Fruit fly (Drosophila melanogaster) whole organism, wandering third instar larva: ENCODE results near the gene Dyro.

Experiments used
- Abd-B ChIP-seq: fragments of >200 bp; optimal IDR thresholded peaks from 2 replicates; lab custom pipeline; 2017; ENCODE audit warnings: missing biosample characterization, missing genetic modification characterization
- CG32264 ChIP-seq: fragments of 200-800 bp; sonication (Bioruptor generic); optimal IDR thresholded peaks from 2 replicates; lab custom pipeline; 2016; ENCODE audit warnings: missing biosample characterization, missing genetic modification characterization
- CG9705 ChIP-seq: fragments of 200-800 bp; sonication (Bioruptor generic); optimal IDR thresholded peaks from 2 replicates; lab custom pipeline; 2018; ENCODE audit warnings: missing biosample characterization, mild to moderate bottlenecking, missing genetic modification characterization
- CrebA ChIP-seq: fragments of 200-800 bp; sonication (Bioruptor generic); optimal IDR thresholded peaks from 2 replicates; lab custom pipeline; 2016; ENCODE audit warnings: missing biosample characterization, mild to moderate bottlenecking, missing genetic modification characterization, borderline replicate concordance
- Dfd ChIP-seq: fragments of >200 bp; optimal IDR thresholded peaks from 2 replicates; lab custom pipeline; 2017; ENCODE audit warnings: missing biosample characterization, missing genetic modification characterization
- Dif ChIP-seq: fragments of 200-275, 200-300 bp; sonication (Bioruptor generic); optimal IDR thresholded peaks from 2 replicates; lab custom pipeline; 2018; ENCODE audit warnings: missing biosample characterization, missing genetic modification characterization; ENCODE audit not compliant: partially characterized antibody
- GATAd ChIP-seq: sonication (Bioruptor generic); optimal IDR thresholded peaks from 2 replicates; lab custom pipeline; 2016; ENCODE audit warnings: missing biosample characterization, missing genetic modification characterization
- HLH106 ChIP-seq: fragments of 200-800 bp; optimal IDR thresholded peaks from 3 replicates; lab custom pipeline; 2019; ENCODE audit warnings: missing biosample characterization, mild to moderate bottlenecking, missing genetic modification characterization, moderate library complexity
- Hnf4 ChIP-seq: fragments of 200-800 bp; sonication (Bioruptor generic); optimal IDR thresholded peaks from 2 replicates; lab custom pipeline; 2016; ENCODE audit warnings: missing biosample characterization, mild to moderate bottlenecking, missing genetic modification characterization
- Hr83 ChIP-seq: fragments of 200-300 bp; sonication (Bioruptor generic); optimal IDR thresholded peaks from 2 replicates; lab custom pipeline; 2016; ENCODE audit warnings: missing biosample characterization, mild to moderate bottlenecking, missing genetic modification characterization, moderate library complexity; ENCODE audit not compliant: poor library complexity, severe bottlenecking
- Jra ChIP-seq: sonication (Bioruptor generic); optimal IDR thresholded peaks from 2 replicates; lab custom pipeline; 2016; ENCODE audit warnings: missing biosample characterization, missing genetic modification characterization
- Myc ChIP-seq: fragments of >200 bp; optimal IDR thresholded peaks from 2 replicates; lab custom pipeline; 2017
- N ChIP-seq: fragments of >200 bp; optimal IDR thresholded peaks from 2 replicates; lab custom pipeline; 2018; ENCODE audit warnings: missing biosample characterization, missing external identifiers, missing genetic modification characterization
- OdsH ChIP-seq: fragments of 200-800 bp; sonication (Bioruptor generic); optimal IDR thresholded peaks from 2 replicates; lab custom pipeline; 2016; ENCODE audit warnings: missing biosample characterization, mild to moderate bottlenecking, missing genetic modification characterization
- Rel ChIP-seq, 2 experiments: fragments of 200-800 bp; sonication (Bioruptor generic) in 1 of 2; optimal IDR thresholded peaks; 2 replicates in 1 of 2; 3 replicates in 1 of 2; lab custom pipeline; 2016 to 2019; ENCODE audit warnings: mild to moderate bottlenecking in 2 of 2, missing biosample characterization in 2 of 2, missing genetic modification characterization in 2 of 2, moderate library complexity in 1 of 2
- Sp1 ChIP-seq: fragments of 200-800 bp; sonication (Bioruptor generic); optimal IDR thresholded peaks from 3 replicates; lab custom pipeline; 2019; ENCODE audit warnings: missing biosample characterization, mild to moderate bottlenecking, missing genetic modification characterization, moderate library complexity
- Vsx2 ChIP-seq: fragments of 200-300, 225-300 bp; sonication (Bioruptor generic); optimal IDR thresholded peaks from 2 replicates; lab custom pipeline; 2018; ENCODE audit warnings: missing biosample characterization, missing genetic modification characterization; ENCODE audit not compliant: partially characterized antibody
- br ChIP-seq: fragments of 200-800 bp; sonication (Bioruptor generic); optimal IDR thresholded peaks from 2 replicates; lab custom pipeline; 2016; ENCODE audit warnings: missing biosample characterization, missing genetic modification characterization
- brk ChIP-seq: fragments of 200-800 bp; sonication (Bioruptor generic); optimal IDR thresholded peaks from 2 replicates; lab custom pipeline; 2016; ENCODE audit warnings: missing biosample characterization, mild to moderate bottlenecking, missing genetic modification characterization
- dl ChIP-seq, 2 experiments: fragments of 175-275, 200-275 bp in 1 of 2; fragments of 200-275 bp in 1 of 2; sonication (Bioruptor generic); optimal IDR thresholded peaks; lab custom pipeline; 2018; ENCODE audit warnings: mild to moderate bottlenecking in 2 of 2, missing biosample characterization in 2 of 2, missing genetic modification characterization in 2 of 2, moderate library complexity in 2 of 2; ENCODE audit not compliant: partially characterized antibody in 2 of 2, insufficient read depth in 1 of 2
- dmrt93B ChIP-seq: fragments of 200-800 bp; sonication (Bioruptor generic); optimal IDR thresholded peaks from 2 replicates; lab custom pipeline; 2018; ENCODE audit warnings: missing biosample characterization, mild to moderate bottlenecking, missing genetic modification characterization
- dsf ChIP-seq: sonication (Bioruptor generic); optimal IDR thresholded peaks from 2 replicates; lab custom pipeline; 2016; ENCODE audit warnings: missing biosample characterization, missing genetic modification characterization, borderline replicate concordance
- ey ChIP-seq: fragments of 200-800 bp; sonication (Bioruptor generic); optimal IDR thresholded peaks from 2 replicates; lab custom pipeline; 2016; ENCODE audit warnings: missing biosample characterization, missing genetic modification characterization
- foxo ChIP-seq, 2 experiments: fragments of 200-800 bp; sonication (Bioruptor generic); optimal IDR thresholded peaks; 2 replicates in 1 of 2; 3 replicates in 1 of 2; lab custom pipeline; 2016 to 2017; ENCODE audit warnings: missing biosample characterization in 2 of 2, missing genetic modification characterization in 2 of 2
- fru ChIP-seq: fragments of 200-800 bp; sonication (Bioruptor generic); optimal IDR thresholded peaks from 3 replicates; lab custom pipeline; 2016; ENCODE audit warnings: missing biosample characterization, mild to moderate bottlenecking, missing genetic modification characterization
- h ChIP-seq: fragments of 200-800 bp; sonication (Bioruptor generic); optimal IDR thresholded peaks from 3 replicates; lab custom pipeline; 2016; ENCODE audit warnings: missing biosample characterization, mild to moderate bottlenecking, missing genetic modification characterization
- jim ChIP-seq: fragments of 175-275, 200-325 bp; sonication (Bioruptor generic); optimal IDR thresholded peaks from 2 replicates; lab custom pipeline; 2016; ENCODE audit warnings: missing biosample characterization, mild to moderate bottlenecking, missing genetic modification characterization
- lola ChIP-seq: fragments of >200 bp; optimal IDR thresholded peaks from 2 replicates; lab custom pipeline; 2017; ENCODE audit warnings: missing biosample characterization, missing genetic modification characterization
- pan ChIP-seq: fragments of >200 bp; optimal IDR thresholded peaks from 2 replicates; lab custom pipeline; 2017
- psq ChIP-seq: fragments of 200-800 bp; sonication (Bioruptor generic); optimal IDR thresholded peaks from 3 replicates; lab custom pipeline; 2017; ENCODE audit warnings: missing biosample characterization, mild to moderate bottlenecking, missing genetic modification characterization, moderate library complexity
- rgr ChIP-seq: fragments of 200-800 bp; sonication (Bioruptor generic); optimal IDR thresholded peaks from 3 replicates; lab custom pipeline; 2016; ENCODE audit warnings: missing biosample characterization, mild to moderate bottlenecking, missing genetic modification characterization
- sage ChIP-seq: fragments of 200-800 bp; sonication (Bioruptor generic); optimal IDR thresholded peaks from 2 replicates; lab custom pipeline; 2016; ENCODE audit warnings: missing biosample characterization, mild to moderate bottlenecking, missing genetic modification characterization
- sv ChIP-seq: fragments of 200-800 bp; sonication (Bioruptor generic); optimal IDR thresholded peaks from 3 replicates; lab custom pipeline; 2016; ENCODE audit warnings: missing biosample characterization, missing genetic modification characterization
- usp ChIP-seq: fragments of >200 bp; optimal IDR thresholded peaks from 2 replicates; lab custom pipeline; 2017; ENCODE audit warnings: missing biosample characterization, missing genetic modification characterization
- woc ChIP-seq: sonication (Bioruptor generic); optimal IDR thresholded peaks from 2 replicates; lab custom pipeline; 2016; ENCODE audit warnings: missing biosample characterization, mild to moderate bottlenecking, missing genetic modification characterization

Gene Dyro

DNA sequence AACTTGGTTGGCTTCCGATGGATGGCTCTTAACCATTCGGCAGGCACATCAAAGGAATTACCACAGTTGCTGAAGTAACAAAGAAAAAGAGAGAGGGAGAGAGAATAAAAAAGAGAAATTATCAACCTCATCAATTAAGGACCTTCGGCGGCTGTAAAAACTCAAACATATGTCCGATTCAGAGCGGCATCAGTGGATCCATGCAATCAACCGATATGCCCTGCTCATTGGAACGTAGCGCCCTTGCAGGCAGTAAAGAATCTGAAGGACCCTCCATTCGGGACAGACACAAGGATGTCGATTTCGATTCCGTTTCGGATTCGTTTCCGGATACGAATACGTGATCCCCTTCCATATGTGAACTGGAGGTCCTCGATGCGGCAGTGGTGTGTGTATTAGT, 42.0 kb upstream of the Dyro start:
- TF ChIP-seq GATAd (GFP tag; lab: Kevin White, UChicago), result no peak
- no peak for TF ChIP-seq HLH106 (tag; lab: Kevin White, UChicago)
- no peak for TF ChIP-seq ey
- no peak for TF ChIP-seq sv (GFP tag; lab: Kevin White, UChicago)
- TF ChIP-seq lola (GFP tag; lab: Kevin White, UChicago), result no peak
- TF ChIP-seq foxo (GFP tag; optimal IDR thresholded peaks at IDR 0.05; lab: Kevin White, UChicago), result no peak
- TF ChIP-seq Rel (GFP tag; optimal IDR thresholded peaks at IDR 0.05; lab: Kevin White, UChicago), result no peak
- TF ChIP-seq Rel (tag; optimal IDR thresholded peaks at IDR 0.05; lab: Kevin White, UChicago), result no peak
- no peak for TF ChIP-seq rgr (GFP tag; lab: Kevin White, UChicago)
- no peak for TF ChIP-seq CG32264 (GFP tag; lab: Kevin White, UChicago)

DNA sequence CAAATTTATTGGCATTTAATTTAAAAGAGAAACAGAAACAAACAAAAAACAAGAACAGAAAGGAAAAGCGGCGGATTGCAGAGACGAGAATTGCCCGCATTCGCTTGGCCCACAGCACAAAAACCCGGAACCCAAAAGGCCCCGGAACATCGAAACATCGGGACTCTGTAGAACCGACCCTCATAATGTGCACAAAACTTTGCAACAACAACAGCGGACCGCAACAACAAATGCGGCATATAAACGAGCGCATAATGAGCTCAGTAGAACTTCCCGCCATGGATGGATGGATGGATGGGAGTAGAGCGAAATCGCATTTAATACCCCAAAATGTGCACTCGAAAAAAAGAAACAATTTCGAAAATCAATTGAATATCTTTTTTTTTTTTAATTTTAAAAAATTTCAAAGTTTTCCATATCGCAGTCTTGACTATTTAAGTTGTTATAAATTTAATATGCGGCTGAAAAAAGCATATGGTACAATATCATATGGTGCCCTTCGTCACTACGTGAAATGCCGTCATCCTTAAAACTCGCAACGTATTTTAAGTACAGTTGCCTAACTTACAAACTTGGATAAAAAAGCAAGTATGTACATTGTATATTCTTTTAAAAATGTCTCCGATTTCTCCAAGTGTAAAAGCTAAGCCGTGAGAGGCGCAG, 40.5 kb upstream of the Dyro start:
- no peak for TF ChIP-seq Vsx2 (GFP tag; lab: Kevin White, UChicago)
- peak; percentile 53 for TF ChIP-seq psq (GFP tag; lab: Kevin White, UChicago)
- TF ChIP-seq ey, result peak; percentile 16
- TF ChIP-seq rgr (GFP tag; lab: Kevin White, UChicago), result peak; percentile 63
- peak; percentile 66 for TF ChIP-seq OdsH (GFP tag; lab: Kevin White, UChicago)
- peak; percentile 49 for TF ChIP-seq fru (GFP tag; lab: Kevin White, UChicago)
- TF ChIP-seq sv (GFP tag; lab: Kevin White, UChicago), result peak; percentile 43
- TF ChIP-seq Abd-B (GFP tag; lab: Kevin White, UChicago), result no peak
- TF ChIP-seq CrebA (GFP tag; lab: Kevin White, UChicago), result no peak
- no peak for TF ChIP-seq dsf
- no peak for TF ChIP-seq CG32264 (GFP tag; lab: Kevin White, UChicago)
- no peak for TF ChIP-seq CG9705
- TF ChIP-seq HLH106 (tag; lab: Kevin White, UChicago), result peak; percentile 42
- peak; percentile 54 for TF ChIP-seq Sp1 (GFP tag; lab: Kevin White, UChicago)
- TF ChIP-seq dl (GFP tag; optimal IDR thresholded peaks at IDR 0.05; lab: Kevin White, UChicago; ENCODE audit: insufficient read depth in 1 of 2, partially characterized antibody in 2 of 2), result no peak
- TF ChIP-seq usp (GFP tag; lab: Kevin White, UChicago), result no peak
- peak in 1 of 2 experiments; percentile 62 for TF ChIP-seq foxo (GFP tag; optimal IDR thresholded peaks at IDR 0.05; lab: Kevin White, UChicago)
- TF ChIP-seq br (GFP tag; lab: Kevin White, UChicago), result peak; percentile 7
- peak; percentile 27 for TF ChIP-seq dmrt93B
- TF ChIP-seq brk (GFP tag; lab: Kevin White, UChicago), result peak; percentile 60
- TF ChIP-seq h (GFP tag; lab: Kevin White, UChicago), result peak; percentile 56

DNA sequence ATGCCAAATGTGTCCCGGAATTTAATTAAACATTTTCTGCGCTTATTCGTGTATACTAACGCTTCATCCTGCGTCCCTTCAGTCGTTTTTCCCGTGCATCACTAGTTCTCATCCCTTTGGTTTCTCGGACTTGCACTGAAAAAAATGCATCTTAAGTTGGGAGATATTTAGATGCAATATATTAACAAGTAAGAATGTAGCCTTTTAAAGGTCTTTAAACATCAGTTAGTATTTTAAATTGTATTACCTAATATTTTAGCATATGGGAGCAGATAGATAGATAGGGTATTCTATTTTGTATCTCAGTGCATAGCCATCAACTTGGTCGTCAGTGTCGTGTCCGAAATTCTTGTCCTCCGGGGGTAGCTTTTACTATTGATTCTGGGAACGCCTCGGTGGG, 38.3 kb upstream of the Dyro start:
- TF ChIP-seq fru (GFP tag; lab: Kevin White, UChicago) (no peak), OdsH (GFP tag; lab: Kevin White, UChicago) (peak; percentile 3), Rel (GFP tag; optimal IDR thresholded peaks at IDR 0.05; lab: Kevin White, UChicago) (no peak), Rel (tag; optimal IDR thresholded peaks at IDR 0.05; lab: Kevin White, UChicago) (no peak), foxo (GFP tag; optimal IDR thresholded peaks at IDR 0.05; lab: Kevin White, UChicago) (peak in 1 of 2 experiments; percentile 1)

DNA sequence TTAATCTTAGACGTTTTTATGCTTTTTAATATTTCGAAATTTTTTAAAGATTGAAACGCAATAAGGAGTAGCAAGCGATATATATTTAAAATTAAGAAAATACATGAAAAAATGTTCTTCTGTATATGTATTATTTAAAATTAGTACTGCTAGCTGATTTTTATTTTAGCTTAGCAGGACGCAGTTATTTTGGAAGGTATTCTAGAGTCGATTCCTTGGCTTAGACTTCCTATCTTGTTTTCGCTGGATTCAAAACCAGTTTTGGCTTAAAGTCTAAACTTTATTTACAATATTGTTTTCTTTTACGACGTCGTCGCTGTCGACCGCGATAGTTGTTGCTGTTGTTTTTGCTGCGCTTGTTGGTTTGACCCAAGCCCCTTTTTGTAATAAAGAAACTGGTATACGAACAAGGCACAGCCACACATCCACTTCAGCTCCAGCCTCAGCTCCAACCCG, 33.3 kb upstream of the Dyro start:
- TF ChIP-seq Abd-B (GFP tag; lab: Kevin White, UChicago), result no peak
- peak; percentile 74 for TF ChIP-seq OdsH (GFP tag; lab: Kevin White, UChicago)
- peak; percentile 58 for TF ChIP-seq Rel (GFP tag; optimal IDR thresholded peaks at IDR 0.05; lab: Kevin White, UChicago)
- no peak for TF ChIP-seq Rel (tag; optimal IDR thresholded peaks at IDR 0.05; lab: Kevin White, UChicago)
- peak; percentile 53 for TF ChIP-seq ey
- peak; percentile 12 for TF ChIP-seq br (GFP tag; lab: Kevin White, UChicago)
- no peak for TF ChIP-seq dl (GFP tag; optimal IDR thresholded peaks at IDR 0.05; lab: Kevin White, UChicago; ENCODE audit: insufficient read depth in 1 of 2, partially characterized antibody in 2 of 2)
- no peak for TF ChIP-seq CG9705
- TF ChIP-seq sage (GFP tag; lab: Kevin White, UChicago), result peak; percentile 51
- peak; percentile 80 for TF ChIP-seq HLH106 (tag; lab: Kevin White, UChicago)
- peak; percentile 79 for TF ChIP-seq woc (GFP tag; lab: Kevin White, UChicago)
- peak; percentile 12 for TF ChIP-seq fru (GFP tag; lab: Kevin White, UChicago)
- TF ChIP-seq lola (GFP tag; lab: Kevin White, UChicago), result no peak
- TF ChIP-seq GATAd (GFP tag; lab: Kevin White, UChicago), result no peak
- TF ChIP-seq CG32264 (GFP tag; lab: Kevin White, UChicago), result no peak
- peak; percentile 65 for TF ChIP-seq psq (GFP tag; lab: Kevin White, UChicago)
- TF ChIP-seq foxo (GFP tag; optimal IDR thresholded peaks at IDR 0.05; lab: Kevin White, UChicago), result peak in 1 of 2 experiments; percentile 75
- peak; percentile 56 for TF ChIP-seq dmrt93B
- TF ChIP-seq Dif (GFP tag; lab: Kevin White, UChicago), result no peak
- no peak for TF ChIP-seq sv (GFP tag; lab: Kevin White, UChicago)
- TF ChIP-seq rgr (GFP tag; lab: Kevin White, UChicago), result peak; percentile 53
- TF ChIP-seq h (GFP tag; lab: Kevin White, UChicago), result peak; percentile 58
- TF ChIP-seq Sp1 (GFP tag; lab: Kevin White, UChicago), result peak; percentile 85
- no peak for TF ChIP-seq N (GFP tag; lab: Kevin White, UChicago)
- no peak for TF ChIP-seq Jra
- TF ChIP-seq Hr83 (GFP tag; lab: Kevin White, UChicago), result no peak
- peak; percentile 15 for TF ChIP-seq Hnf4 (GFP tag; lab: Kevin White, UChicago)
- TF ChIP-seq Vsx2 (GFP tag; lab: Kevin White, UChicago), result no peak
- TF ChIP-seq pan (lab: Kevin White, UChicago), result peak; percentile 62
- TF ChIP-seq brk (GFP tag; lab: Kevin White, UChicago), result peak; percentile 64
- no peak for TF ChIP-seq Dfd (GFP tag; lab: Kevin White, UChicago)
- TF ChIP-seq dsf, result no peak
- no peak for TF ChIP-seq Myc
- TF ChIP-seq usp (GFP tag; lab: Kevin White, UChicago), result no peak
- TF ChIP-seq jim (GFP tag; lab: Kevin White, UChicago), result no peak
